Fruit fly (Drosophila melanogaster): ENCODE results near the gene CG15892.

Gene CG15892

dm6 chrX:6260900-6261299, 33.2 kb downstream of the CG15892 start, which contains the start of gene Josd (continued):
- TF ChIP-seq Bgb (GFP tag; IDR thresholded peaks at IDR 0.05; ENCODE audit: partially characterized antibody): peak; percentile 86
- peak; percentile 16 for TF ChIP-seq sens (GFP tag)
- TF ChIP-seq dati (GFP tag; IDR thresholded peaks at IDR 0.05): no peak
- TF ChIP-seq CG11504 (tag; optimal IDR thresholded peaks at IDR 0.05): peak; percentile 16
- TF ChIP-seq chinmo (GFP tag; IDR thresholded peaks at IDR 0.05; ENCODE audit: partially characterized antibody): peak; percentile 70; the same call in 1 of the 4 replicates
- peak; percentile 83 for TF ChIP-seq CG6791 (GFP tag; IDR thresholded peaks at IDR 0.05; ENCODE audit: partially characterized antibody)
- TF ChIP-seq zen2 (GFP tag; IDR thresholded peaks at IDR 0.05; ENCODE audit: partially characterized antibody): peak; percentile 72
- TF ChIP-seq Elba2 (GFP tag; optimal IDR thresholded peaks at IDR 0.05): no peak
- TF ChIP-seq Pdp1 (GFP tag; optimal IDR thresholded peaks at IDR 0.05): no peak
- peak; percentile 74 for TF ChIP-seq HLH4C (GFP tag; IDR thresholded peaks at IDR 0.05; ENCODE audit: partially characterized antibody)
- TF ChIP-seq MESR4 (GFP tag; optimal IDR thresholded peaks at IDR 0.05): peak; percentile 24
- peak; percentile 85 for TF ChIP-seq CG16813 (GFP tag; IDR thresholded peaks at IDR 0.05; ENCODE audit: partially characterized antibody)
- TF ChIP-seq CG13424 (tag; optimal IDR thresholded peaks at IDR 0.05): no peak
- peak; percentile 68; the same call in 1 of the 2 replicates for TF ChIP-seq CG42726 (GFP tag; IDR thresholded peaks at IDR 0.05; ENCODE audit: partially characterized antibody)
- no peak for TF ChIP-seq CG1233 (GFP tag; optimal IDR thresholded peaks at IDR 0.05)
- peak; percentile 87 for TF ChIP-seq hbn (GFP tag; IDR thresholded peaks at IDR 0.05; ENCODE audit: partially characterized antibody)
- TF ChIP-seq cg (GFP tag; optimal IDR thresholded peaks at IDR 0.05): no peak
- TF ChIP-seq CG7963 (GFP tag; IDR thresholded peaks at IDR 0.05; ENCODE audit: partially characterized antibody): peak; percentile 70; the same call in 2 of the 3 replicates
- no peak for TF ChIP-seq ttk (GFP tag; IDR thresholded peaks at IDR 0.05)
- TF ChIP-seq Sry-δ (GFP tag; optimal IDR thresholded peaks at IDR 0.05): peak; percentile 90
- peak; percentile 11 for TF ChIP-seq sug (tag; optimal IDR thresholded peaks at IDR 0.05)
- no peak for TF ChIP-seq gfzf (GFP tag; optimal IDR thresholded peaks at IDR 0.05)
- TF ChIP-seq cad (GFP tag; optimal IDR thresholded peaks at IDR 0.05): no peak
- TF ChIP-seq CG4617 (GFP tag; optimal IDR thresholded peaks at IDR 0.05; ENCODE audit: borderline replicate concordance): peak; percentile 26
- TF ChIP-seq CG3726 (GFP tag; IDR thresholded peaks at IDR 0.05): no peak
- no peak for TF ChIP-seq br (optimal IDR thresholded peaks at IDR 0.05)
- TF ChIP-seq exex (tag; optimal IDR thresholded peaks at IDR 0.05): no peak
- 0 out of 3 replicates have a peak, but pooled peaks have one; percentile 11 for TF ChIP-seq CG34422 (GFP tag; IDR thresholded peaks at IDR 0.05)
- peak; percentile 15 for TF ChIP-seq Dp (GFP tag; optimal IDR thresholded peaks at IDR 0.05)
- TF ChIP-seq ham (GFP tag; IDR thresholded peaks at IDR 0.05): no peak
- TF ChIP-seq CG13287 (GFP tag; IDR thresholded peaks at IDR 0.05; ENCODE audit: partially characterized antibody): peak; percentile 87
- TF ChIP-seq YL-1 (GFP tag; optimal IDR thresholded peaks at IDR 0.05): peak; percentile 19
- peak; percentile 85 for TF ChIP-seq BEAF-32 (GFP tag; optimal IDR thresholded peaks at IDR 0.05)
- TF ChIP-seq CG1603 (tag; optimal IDR thresholded peaks at IDR 0.05): peak; percentile 36
- no peak for TF ChIP-seq eve (GFP tag; optimal IDR thresholded peaks at IDR 0.05)
- no peak for TF ChIP-seq CG4820 (GFP tag; optimal IDR thresholded peaks at IDR 0.05)

dm6 chrX:6259696-6260095, 34.4 kb downstream of the CG15892 start:
- TF ChIP-seq Tbp (GFP tag; optimal IDR thresholded peaks at IDR 0.05): no peak
- TF ChIP-seq mirr (GFP tag; optimal IDR thresholded peaks at IDR 0.05): peak; percentile 66
- TF ChIP-seq sug (tag; optimal IDR thresholded peaks at IDR 0.05): peak; percentile 3
- peak; percentile 37 for TF ChIP-seq exex (tag; optimal IDR thresholded peaks at IDR 0.05)
- peak in 1 of 2 experiments; percentile 73 for TF ChIP-seq Pdp1 (GFP tag; optimal IDR thresholded peaks at IDR 0.05)
- no peak for TF ChIP-seq tio (GFP tag; optimal IDR thresholded peaks at IDR 0.05)
